Worm (Caenorhabditis elegans) whole organism, late embryonic: Measurements from ENCODE around the gene C17H12.10.

ENCODE experiments used
- ceh-2 ChIP-seq: sonication (generic microtip); optimal IDR thresholded peaks from 2 replicates; lab custom pipeline; 2016; ENCODE audit warnings: missing genotype, missing genetic modification characterization, missing compliant biosample characterization
- ceh-30 ChIP-seq: fragments of 150-350 bp; optimal IDR thresholded peaks from 2 replicates; lab custom pipeline; 2014; ENCODE audit warnings: missing biosample characterization, missing genetic modification characterization
- ets-4 ChIP-seq: sonication (generic microtip); optimal IDR thresholded peaks from 2 replicates; lab custom pipeline; 2016; ENCODE audit warnings: missing genetic modification characterization, missing compliant biosample characterization
- eyg-1 ChIP-seq: sonication (generic microtip); optimal IDR thresholded peaks from 2 replicates; lab custom pipeline; 2016; ENCODE audit warnings: missing genotype, missing genetic modification characterization, missing compliant biosample characterization
- hlh-15 ChIP-seq: sonication (generic microtip); optimal IDR thresholded peaks from 2 replicates; lab custom pipeline; 2016; ENCODE audit warnings: missing genetic modification characterization, missing compliant biosample characterization
- nhr-232 ChIP-seq: sonication (generic microtip); optimal IDR thresholded peaks from 2 replicates; lab custom pipeline; 2016; ENCODE audit warnings: missing genetic modification characterization, missing compliant biosample characterization
- pag-3 ChIP-seq: sonication (generic microtip); optimal IDR thresholded peaks from 2 replicates; lab custom pipeline; 2016; ENCODE audit warnings: missing compliant biosample characterization, missing genetic modification characterization, borderline replicate concordance

DNA sequence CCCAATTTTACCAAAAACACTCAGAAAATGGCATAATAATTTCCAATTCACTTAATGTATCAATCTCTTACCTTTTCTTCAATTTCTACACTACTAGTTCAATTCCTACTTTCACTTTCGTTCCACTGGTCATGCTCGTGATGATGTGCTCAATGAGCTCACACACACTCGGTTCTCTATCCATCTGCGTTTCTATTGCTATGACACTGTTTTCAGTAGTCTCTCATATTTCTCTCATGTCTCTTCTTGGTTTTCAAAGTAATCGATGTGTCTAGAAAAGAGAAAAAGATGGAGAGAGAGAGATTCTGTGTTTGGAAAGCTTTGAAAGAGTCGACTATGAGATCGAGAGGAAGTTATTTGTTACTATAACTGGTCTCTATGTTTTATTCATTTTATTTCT lies 39.4 kb upstream of the C17H12.10 start:
- TF ChIP-seq ets-4 (tag; lab: Kevin White, UChicago) = no peak
- no peak for TF ChIP-seq hlh-15 (tag; lab: Kevin White, UChicago)
- TF ChIP-seq ceh-30 (tag; lab: Kevin White, UChicago) = no peak
- TF ChIP-seq pag-3 (tag; lab: Kevin White, UChicago) = no peak
- no peak for TF ChIP-seq nhr-232
- TF ChIP-seq ceh-2 (tag; lab: Kevin White, UChicago) = no peak
- TF ChIP-seq eyg-1 (tag; lab: Kevin White, UChicago) = no peak
